Fruit fly (Drosophila melanogaster) whole organism, embryonic: Measurements from ENCODE around the gene mad2.

ENCODE experiments used
- Aef1 ChIP-seq: fragments of 200-800 bp; sonication (Bioruptor generic); IDR thresholded peaks from 3 replicates; pipeline ENCODE4 v1.3.6; 2022; ENCODE audit warnings: missing biosample characterization, missing genetic modification characterization
- B-H1 ChIP-seq: fragments of 200-800 bp; sonication (Bioruptor generic); IDR thresholded peaks from 3 replicates; pipeline ENCODE4 v1.3.6; 2022; ENCODE audit warnings: missing biosample characterization, missing genetic modification characterization
- BtbVII ChIP-seq: fragments of 200-800 bp; sonication (Bioruptor generic); optimal IDR thresholded peaks from 3 replicates; lab custom pipeline; 2017; ENCODE audit warnings: missing biosample characterization, mild to moderate bottlenecking, missing genetic modification characterization
- CG10274 ChIP-seq: fragments of 200-800 bp; sonication (Bioruptor generic); optimal IDR thresholded peaks from 3 replicates; lab custom pipeline; 2017; ENCODE audit warnings: missing biosample characterization, mild to moderate bottlenecking, missing genetic modification characterization
- CG12236 ChIP-seq: fragments of 200-800 bp; sonication (Bioruptor generic); optimal IDR thresholded peaks from 2 replicates; lab custom pipeline; 2016; ENCODE audit warnings: missing biosample characterization, missing genetic modification characterization
- CG12391 ChIP-seq: fragments of 200-800 bp; sonication (Bioruptor generic); optimal IDR thresholded peaks from 3 replicates; lab custom pipeline; 2018; ENCODE audit warnings: missing biosample characterization, mild to moderate bottlenecking, missing genetic modification characterization, moderate library complexity
- CG12769 ChIP-seq: fragments of 200-800 bp; sonication (Bioruptor generic); optimal IDR thresholded peaks from 2 replicates; lab custom pipeline; 2019; ENCODE audit warnings: missing biosample characterization, mild to moderate bottlenecking, missing genetic modification characterization, moderate library complexity
- CG17829 ChIP-seq: fragments of 200-800 bp; optimal IDR thresholded peaks from 2 replicates; lab custom pipeline; 2019; ENCODE audit warnings: missing biosample characterization, mild to moderate bottlenecking, missing genetic modification characterization, moderate library complexity
- CG18011 ChIP-seq: fragments of 200-800 bp; sonication (Bioruptor generic); optimal IDR thresholded peaks from 2 replicates; lab custom pipeline; 2017; ENCODE audit warnings: missing biosample characterization, missing genetic modification characterization, mild to moderate bottlenecking, moderate library complexity, missing genotype
- CG18619 ChIP-seq: fragments of 200-800 bp; sonication (Bioruptor generic); optimal IDR thresholded peaks from 3 replicates; lab custom pipeline; 2017; ENCODE audit warnings: missing biosample characterization, mild to moderate bottlenecking, missing genetic modification characterization
- CG34376 ChIP-seq: fragments of 200-800 bp; sonication (Bioruptor generic); optimal IDR thresholded peaks from 2 replicates; lab custom pipeline; 2018; ENCODE audit warnings: missing biosample characterization, mild to moderate bottlenecking, missing genetic modification characterization
- CG3726 ChIP-seq: fragments of 200-800 bp; sonication (Bioruptor generic); IDR thresholded peaks from 3 replicates; pipeline ENCODE4, ENCODE4 v1.3.6; 2022; ENCODE audit warnings: missing biosample characterization, missing genetic modification characterization
- CG6254 ChIP-seq: fragments of 200-800 bp; sonication (Bioruptor generic); optimal IDR thresholded peaks from 3 replicates; lab custom pipeline; 2017; ENCODE audit warnings: mild to moderate bottlenecking, missing biosample characterization, missing genetic modification reagents, missing genetic modification characterization
- CG6813 ChIP-seq: fragments of 200-800 bp; sonication (Bioruptor generic); optimal IDR thresholded peaks from 2 replicates; lab custom pipeline; 2017; ENCODE audit warnings: missing biosample characterization, missing genetic modification characterization, mild to moderate bottlenecking, moderate library complexity, missing genetic modification reagents
- CG7839 ChIP-seq: fragments of 200-800 bp; sonication (Bioruptor generic); optimal IDR thresholded peaks from 3 replicates; lab custom pipeline; 2018; ENCODE audit warnings: missing biosample characterization, mild to moderate bottlenecking, missing genetic modification characterization, moderate library complexity
- CG7963 ChIP-seq: fragments of 200-800 bp; sonication (Bioruptor generic); IDR thresholded peaks from 3 replicates; pipeline ENCODE4 v1.3.6; 2022; ENCODE audit warnings: missing biosample characterization, missing genetic modification characterization; ENCODE audit not compliant: partially characterized antibody
- Drgx ChIP-seq: fragments of 200-800 bp; sonication (Bioruptor generic); IDR thresholded peaks from 2 replicates; pipeline ENCODE4 v1.3.6; 2022; ENCODE audit warnings: missing biosample characterization, missing genetic modification characterization
- ERR ChIP-seq: fragments of 200-800 bp; sonication (Bioruptor generic); optimal IDR thresholded peaks from 2 replicates; lab custom pipeline; 2016; ENCODE audit warnings: missing biosample characterization, missing genetic modification characterization
- Fer2 ChIP-seq: fragments of 200-800 bp; sonication (Bioruptor generic); optimal IDR thresholded peaks from 2 replicates; lab custom pipeline; 2018; ENCODE audit warnings: missing biosample characterization, mild to moderate bottlenecking, missing genetic modification characterization, moderate library complexity
- HLH3B ChIP-seq: fragments of 200-800 bp; sonication (Bioruptor generic); IDR thresholded peaks from 2 replicates; pipeline ENCODE4 v1.3.6; 2022; ENCODE audit warnings: missing biosample characterization, missing genetic modification characterization
- Hand ChIP-seq: fragments of 200-800 bp; sonication (Bioruptor generic); optimal IDR thresholded peaks from 2 replicates; lab custom pipeline; 2017; ENCODE audit warnings: mild to moderate bottlenecking, missing biosample characterization, missing genetic modification reagents, missing genetic modification characterization
- Hr78 ChIP-seq, 2 experiments: fragments of 200-800 bp in 1 of 2; fragments of >200 bp in 1 of 2; sonication (Bioruptor generic) in 1 of 2; optimal IDR thresholded peaks; 2 replicates each; lab custom pipeline; 2017 to 2019; ENCODE audit warnings: missing biosample characterization in 2 of 2, missing genetic modification characterization in 2 of 2, mild to moderate bottlenecking in 1 of 2, moderate library complexity in 1 of 2
- Lim3 ChIP-seq: fragments of 200-800 bp; sonication (Bioruptor generic); IDR thresholded peaks from 2 replicates; pipeline ENCODE4 v1.3.6; 2022; ENCODE audit warnings: missing biosample characterization, missing genetic modification characterization
- NFAT ChIP-seq: fragments of 200-800 bp; sonication (Bioruptor generic); IDR thresholded peaks from 2 replicates; pipeline ENCODE4 v1.3.6; 2022; ENCODE audit warnings: missing biosample characterization, missing genetic modification characterization
- Poxn ChIP-seq: fragments of 200-800 bp; sonication (Bioruptor generic); IDR thresholded peaks from 2 replicates; pipeline ENCODE4 v1.3.6; 2022; ENCODE audit warnings: missing biosample characterization, missing genetic modification characterization
- Tbp ChIP-seq: fragments of >200 bp; optimal IDR thresholded peaks from 2 replicates; lab custom pipeline; 2018; ENCODE audit warnings: missing biosample characterization, missing genetic modification characterization
- Trl ChIP-seq, 3 experiments: fragments of >200 bp in 2 of 3; fragments of 200-800 bp in 1 of 3; sonication (Bioruptor generic) in 1 of 3; optimal IDR thresholded peaks; 2 replicates in 1 of 3; 3 replicates in 2 of 3; lab custom pipeline; 2016 to 2017; ENCODE audit warnings: missing biosample characterization in 1 of 3, missing genetic modification characterization in 1 of 3
- Xbp1 ChIP-seq: fragments of 200-800 bp; sonication (Bioruptor generic); optimal IDR thresholded peaks from 3 replicates; lab custom pipeline; 2016; ENCODE audit warnings: missing biosample characterization, mild to moderate bottlenecking, missing genetic modification characterization
- Xrp1 ChIP-seq: fragments of 200-800 bp; sonication (Bioruptor generic); IDR thresholded peaks from 2 replicates; pipeline ENCODE4 v1.3.6; 2022; ENCODE audit warnings: missing biosample characterization, missing genetic modification characterization
- az2 ChIP-seq: fragments of 200-800 bp; sonication (Bioruptor generic); optimal IDR thresholded peaks from 3 replicates; lab custom pipeline; 2016; ENCODE audit warnings: missing biosample characterization, missing genetic modification characterization
- cas ChIP-seq: fragments of 200-800 bp; sonication (Bioruptor generic); IDR thresholded peaks from 2 replicates; pipeline ENCODE4 v1.3.6; 2022; ENCODE audit warnings: missing biosample characterization, missing genetic modification characterization
- cg ChIP-seq: fragments of 200-800 bp; sonication (Bioruptor generic); optimal IDR thresholded peaks from 3 replicates; lab custom pipeline; 2019; ENCODE audit warnings: missing biosample characterization, mild to moderate bottlenecking, missing genetic modification characterization, moderate library complexity
- chif ChIP-seq, 2 experiments: fragments of 200-800 bp; sonication (Bioruptor generic); optimal IDR thresholded peaks; 3 replicates each; lab custom pipeline; 2016; ENCODE audit warnings: missing biosample characterization in 2 of 2, missing genetic modification characterization in 2 of 2
- dati ChIP-seq: fragments of 200-800 bp; sonication (Bioruptor generic); IDR thresholded peaks from 2 replicates; pipeline ENCODE4 v1.3.6; 2022; ENCODE audit warnings: missing biosample characterization, missing genetic modification characterization
- disco-r ChIP-seq: fragments of 200-800 bp; sonication (Bioruptor generic); optimal IDR thresholded peaks from 2 replicates; lab custom pipeline; 2016; ENCODE audit warnings: missing biosample characterization, missing genetic modification characterization
- esg ChIP-seq: fragments of 200-800 bp; sonication (Bioruptor generic); conservative IDR thresholded peaks from 2 replicates; pipeline ENCODE4 v1.3.6; 2022; ENCODE audit warnings: missing biosample characterization, missing genetic modification characterization
- exex ChIP-seq: fragments of 200-800 bp; sonication (Bioruptor generic); optimal IDR thresholded peaks from 4 replicates; lab custom pipeline; 2018; ENCODE audit warnings: missing biosample characterization, mild to moderate bottlenecking, missing genetic modification characterization, moderate library complexity
- fru ChIP-seq: fragments of >200 bp; optimal IDR thresholded peaks from 2 replicates; lab custom pipeline; 2017
- grau ChIP-seq: fragments of 200-800 bp; optimal IDR thresholded peaks from 3 replicates; lab custom pipeline; 2019; ENCODE audit warnings: missing biosample characterization, mild to moderate bottlenecking, missing genetic modification characterization, moderate library complexity
- gt ChIP-seq: fragments of 200-800 bp; sonication (Bioruptor generic); IDR thresholded peaks from 2 replicates; pipeline ENCODE4 v1.3.6; 2022; ENCODE audit warnings: missing biosample characterization, missing genetic modification characterization
- kni ChIP-seq: fragments of 200-800 bp; sonication (Bioruptor generic); optimal IDR thresholded peaks from 3 replicates; lab custom pipeline; 2017; ENCODE audit warnings: mild to moderate bottlenecking, missing biosample characterization, missing genetic modification reagents, missing genetic modification characterization
- otp ChIP-seq: fragments of 200-800 bp; sonication (Bioruptor generic); IDR thresholded peaks from 3 replicates; pipeline ENCODE4, ENCODE4 v1.3.6; 2022; ENCODE audit warnings: missing biosample characterization, missing genetic modification characterization
- ranshi ChIP-seq: fragments of 200-800 bp; sonication (Bioruptor generic); IDR thresholded peaks from 2 replicates; pipeline ENCODE4 v1.3.6; 2022; ENCODE audit warnings: missing biosample characterization, missing genetic modification characterization
- salm ChIP-seq: fragments of 200-800 bp; sonication (Bioruptor generic); optimal IDR thresholded peaks from 2 replicates; lab custom pipeline; 2018; ENCODE audit warnings: missing biosample characterization, mild to moderate bottlenecking, missing genetic modification characterization
- sisA ChIP-seq: fragments of 200-800 bp; sonication (Bioruptor generic); IDR thresholded peaks from 2 replicates; pipeline ENCODE4 v1.3.6; 2022; ENCODE audit warnings: missing biosample characterization, missing genetic modification characterization
- sob ChIP-seq: fragments of 200-800 bp; sonication (Bioruptor generic); IDR thresholded peaks from 2 replicates; pipeline ENCODE4 v1.3.6; 2022; ENCODE audit warnings: missing biosample characterization, missing genetic modification characterization
- ssp ChIP-seq: fragments of 200-800 bp; sonication (Bioruptor generic); IDR thresholded peaks from 2 replicates; pipeline ENCODE4 v1.3.6; 2022; ENCODE audit warnings: missing biosample characterization, missing genetic modification characterization
- usp ChIP-seq: fragments of >200 bp; optimal IDR thresholded peaks from 2 replicates; lab custom pipeline; 2017; ENCODE audit warnings: missing biosample characterization, missing genetic modification characterization
- zen ChIP-seq: fragments of 200-800 bp; sonication (Bioruptor generic); optimal IDR thresholded peaks from 3 replicates; lab custom pipeline; 2018; ENCODE audit warnings: missing biosample characterization, mild to moderate bottlenecking, missing genetic modification characterization, moderate library complexity
- zfh2 ChIP-seq: fragments of 200-800 bp; sonication (Bioruptor generic); optimal IDR thresholded peaks from 2 replicates; lab custom pipeline; 2016; ENCODE audit warnings: missing biosample characterization, missing genetic modification characterization

Gene mad2

dm6 chr3L:5785237-5786062 is 27.4 kb downstream of the mad2 start (continued):
- TF ChIP-seq CG12236 (GFP tag; lab: Kevin White, UChicago) (no peak), Tbp (GFP tag; lab: Kevin White, UChicago) (no peak), CG18011 (GFP tag; lab: Kevin White, UChicago) (no peak), Trl (optimal IDR thresholded peaks at IDR 0.05; lab: Kevin White, UChicago) (no peak), Trl (GFP tag; optimal IDR thresholded peaks at IDR 0.05; lab: Kevin White, UChicago) (no peak), kni (no peak), az2 (GFP tag; lab: Kevin White, UChicago) (no peak), NFAT (GFP tag; lab: Robert Waterston, UW) (no peak), Lim3 (GFP tag; lab: Robert Waterston, UW) (no peak), ssp (no peak), salm (tag; lab: Kevin White, UChicago) (no peak), zfh2 (GFP tag; lab: Kevin White, UChicago) (no peak), Poxn (GFP tag; lab: Robert Waterston, UW) (no peak), cg (GFP tag; lab: Kevin White, UChicago) (no peak), HLH3B (GFP tag; lab: Robert Waterston, UW) (no peak), Hr78 (GFP tag; optimal IDR thresholded peaks at IDR 0.05; lab: Kevin White, UChicago) (no peak), usp (GFP tag; lab: Kevin White, UChicago) (no peak), Xrp1 (GFP tag; lab: Robert Waterston, UW) (peak; percentile 57), Aef1 (GFP tag; lab: Robert Waterston, UW) (no peak), CG17829 (no peak), CG18619 (no peak), sisA (GFP tag; lab: Robert Waterston, UW) (no peak), disco-r (GFP tag; lab: Kevin White, UChicago) (no peak), CG12769 (no peak), CG6813 (GFP tag; lab: Kevin White, UChicago) (peak; percentile 51), esg (no peak), sob (GFP tag; lab: Robert Waterston, UW) (no peak), zen (tag; lab: Kevin White, UChicago) (no peak), chif (GFP tag; optimal IDR thresholded peaks at IDR 0.05; lab: Kevin White, UChicago) (no peak), CG10274 (GFP tag; lab: Kevin White, UChicago) (no peak), Xbp1 (GFP tag; lab: Kevin White, UChicago) (no peak), Hand (GFP tag; lab: Kevin White, UChicago) (no peak), CG12391 (tag; lab: Kevin White, UChicago) (no peak), ranshi (GFP tag; lab: Robert Waterston, UW) (no peak), CG34376 (GFP tag; lab: Kevin White, UChicago) (no peak), grau (no peak), CG7839 (tag; lab: Kevin White, UChicago) (no peak), otp (no peak), ERR (GFP tag; lab: Kevin White, UChicago) (no peak), exex (tag; lab: Kevin White, UChicago) (no peak), gt (GFP tag; lab: Robert Waterston, UW) (no peak), CG7963 (GFP tag; lab: Robert Waterston, UW) (no peak), BtbVII (GFP tag; lab: Kevin White, UChicago) (no peak), cas (GFP tag; lab: Robert Waterston, UW) (no peak), CG6254 (GFP tag; lab: Kevin White, UChicago) (no peak), Drgx (no peak), dati (no peak), B-H1 (GFP tag; lab: Robert Waterston, UW) (no peak; the same call in 2 of the 3 replicates), Fer2 (no peak), CG3726 (GFP tag; lab: Robert Waterston, UW) (no peak), fru (lab: Kevin White, UChicago) (no peak)
